Worm (Caenorhabditis elegans) whole organism, L4 larva: Measurements from ENCODE around the gene F49H12.4.

Experiments
- F10B5.3 ChIP-seq: sonication (generic microtip); optimal IDR thresholded peaks from 2 replicates; lab custom pipeline; 2016; ENCODE audit warnings: mild to moderate bottlenecking, missing genetic modification characterization, missing compliant biosample characterization
- F26F4.8 ChIP-seq: fragments of 200-800 bp; sonication (Bioruptor generic); conservative IDR thresholded peaks from 2 replicates; pipeline ENCODE4 v1.3.6; 2022; ENCODE audit warnings: missing genetic modification characterization, missing compliant biosample characterization
- F37D6.2 ChIP-seq: sonication (generic microtip); optimal IDR thresholded peaks from 2 replicates; lab custom pipeline; 2016; ENCODE audit warnings: mild to moderate bottlenecking, missing genetic modification characterization, missing compliant biosample characterization
- F49E8.2 ChIP-seq: sonication (generic microtip); optimal IDR thresholded peaks from 2 replicates; lab custom pipeline; 2016; ENCODE audit warnings: missing compliant biosample characterization, mild to moderate bottlenecking, missing genetic modification characterization, borderline replicate concordance
- T26A8.4 ChIP-seq: fragments of 200-800 bp; sonication (Bioruptor generic); IDR thresholded peaks from 2 replicates; pipeline ENCODE4 v1.3.6; 2022; ENCODE audit warnings: missing genetic modification characterization, missing compliant biosample characterization
- Y5F2A.4 ChIP-seq: fragments of 200-800 bp; sonication (Bioruptor generic); optimal IDR thresholded peaks from 2 replicates; lab custom pipeline; 2018; ENCODE audit warnings: mild to moderate bottlenecking, missing genetic modification characterization, missing compliant biosample characterization
- ZK546.5 ChIP-seq, 2 experiments: sonication (generic microtip); optimal IDR thresholded peaks; 2 replicates each; lab custom pipeline; 2017; ENCODE audit warnings: missing biosample characterization in 2 of 2, missing genetic modification characterization in 2 of 2
- aly-2 ChIP-seq: sonication (generic microtip); optimal IDR thresholded peaks from 2 replicates; lab custom pipeline; 2018; ENCODE audit warnings: missing biosample characterization, missing genetic modification characterization
- ceh-44 ChIP-seq: fragments of 200-800 bp; sonication (Bioruptor generic); IDR thresholded peaks from 2 replicates; pipeline ENCODE4 v1.3.6; 2022; ENCODE audit warnings: missing genetic modification reagents, missing genetic modification characterization, missing compliant biosample characterization
- ceh-62 ChIP-seq: sonication (generic microtip); optimal IDR thresholded peaks from 2 replicates; lab custom pipeline; 2017; ENCODE audit warnings: missing biosample characterization, missing genetic modification characterization
- cey-2 ChIP-seq: sonication (generic microtip); optimal IDR thresholded peaks from 3 replicates; lab custom pipeline; 2017; ENCODE audit warnings: missing genetic modification characterization, mild to moderate bottlenecking, missing compliant biosample characterization, antibody characterized with exemption, borderline replicate concordance; ENCODE audit not compliant: insufficient read depth
- ctbp-1 ChIP-seq: fragments of 200-800 bp; sonication (Bioruptor generic); IDR thresholded peaks from 2 replicates; pipeline ENCODE4 v1.3.6; 2022; ENCODE audit warnings: missing genetic modification reagents, missing genetic modification characterization, missing compliant biosample characterization
- daf-19 ChIP-seq: fragments of 200-800 bp; sonication (Bioruptor generic); conservative IDR thresholded peaks from 2 replicates; pipeline ENCODE4 v1.3.6; 2022; ENCODE audit warnings: missing genetic modification characterization, missing compliant biosample characterization
- dmd-8 ChIP-seq: fragments of 200-800 bp; sonication (Bioruptor generic); IDR thresholded peaks from 2 replicates; pipeline ENCODE4 v1.3.6; 2022; ENCODE audit warnings: missing genetic modification characterization, missing compliant biosample characterization
- dpl-1 ChIP-seq: fragments of 150-350 bp; optimal IDR thresholded peaks from 2 replicates; lab custom pipeline; 2014; ENCODE audit warnings: missing biosample characterization, missing genetic modification reagents, missing genetic modification characterization
- duxl-1 ChIP-seq: sonication (generic microtip); optimal IDR thresholded peaks from 2 replicates; lab custom pipeline; 2016; ENCODE audit warnings: mild to moderate bottlenecking, missing genetic modification characterization, moderate library complexity, missing compliant biosample characterization; ENCODE audit not compliant: poor library complexity
- dve-1 ChIP-seq: sonication (generic microtip); optimal IDR thresholded peaks from 2 replicates; lab custom pipeline; 2017; ENCODE audit warnings: antibody characterized with exemption, mild to moderate bottlenecking, missing genetic modification characterization, missing compliant biosample characterization; ENCODE audit not compliant: insufficient read depth
- egl-43 ChIP-seq: fragments of 200-800 bp; sonication (Bioruptor generic); IDR thresholded peaks from 2 replicates; pipeline ENCODE4 v1.3.6; 2022; ENCODE audit warnings: missing genetic modification reagents, missing genetic modification characterization, missing compliant biosample characterization
- hlh-11 ChIP-seq: fragments of 200-800 bp; sonication (Bioruptor generic); optimal IDR thresholded peaks from 2 replicates; lab custom pipeline; 2018; ENCODE audit warnings: mild to moderate bottlenecking, missing genetic modification characterization, missing compliant biosample characterization
- hlh-30 ChIP-seq: sonication (generic microtip); optimal IDR thresholded peaks from 2 replicates; lab custom pipeline; 2017; ENCODE audit warnings: antibody characterized with exemption, mild to moderate bottlenecking, missing genetic modification characterization, missing compliant biosample characterization; ENCODE audit not compliant: insufficient read depth
- lin-15B ChIP-seq: fragments of 150-350 bp; sonication (generic microtip); optimal IDR thresholded peaks from 3 replicates; lab custom pipeline; 2014; ENCODE audit warnings: missing biosample characterization, missing genetic modification characterization
- lin-29 ChIP-seq: fragments of 200-800 bp; sonication (Bioruptor generic); IDR thresholded peaks from 2 replicates; pipeline ENCODE4 v1.3.6; 2022; ENCODE audit warnings: missing genetic modification reagents, missing genetic modification characterization, missing compliant biosample characterization
- lin-38 ChIP-seq: fragments of 200-800 bp; sonication (Bioruptor generic); IDR thresholded peaks from 2 replicates; pipeline ENCODE4 v1.3.6; 2022; ENCODE audit warnings: missing genetic modification reagents, missing genetic modification characterization, missing compliant biosample characterization
- lsy-2 ChIP-seq, 2 experiments: fragments of 150-350 bp in 1 of 2; sonication (generic microtip) in 1 of 2; optimal IDR thresholded peaks; 2 replicates each; lab custom pipeline; 2014 to 2017; ENCODE audit warnings: missing biosample characterization in 2 of 2, missing genetic modification characterization in 2 of 2
- madf-5 ChIP-seq, 2 experiments: fragments of 200-800 bp; sonication (Bioruptor generic); IDR thresholded peaks; 2 replicates each; pipeline ENCODE4 v1.3.6; 2022; ENCODE audit warnings: missing compliant biosample characterization in 2 of 2, missing genetic modification characterization in 2 of 2
- mdl-1 ChIP-seq, 2 experiments: fragments of 150-350 bp in 1 of 2; sonication (generic microtip) in 1 of 2; optimal IDR thresholded peaks; 2 replicates each; lab custom pipeline; 2014 to 2017; ENCODE audit warnings: missing biosample characterization in 2 of 2, missing genetic modification characterization in 2 of 2
- mdt-29 ChIP-seq: fragments of 200-800 bp; sonication (Bioruptor generic); IDR thresholded peaks from 2 replicates; pipeline ENCODE4 v1.3.6; 2022; ENCODE audit warnings: missing genetic modification reagents, missing genetic modification characterization, missing compliant biosample characterization
- mep-1 ChIP-seq: fragments of 150-350 bp; sonication (generic microtip); optimal IDR thresholded peaks from 3 replicates; lab custom pipeline; 2014; ENCODE audit warnings: missing biosample characterization, missing genetic modification characterization
- mes-2 ChIP-seq: sonication (generic microtip); optimal IDR thresholded peaks from 2 replicates; lab custom pipeline; 2016; ENCODE audit warnings: missing genotype, mild to moderate bottlenecking, missing genetic modification characterization, missing compliant biosample characterization; ENCODE audit not compliant: poor library complexity, severe bottlenecking
- mxl-3 ChIP-seq: fragments of 200-800 bp; sonication (Bioruptor generic); optimal IDR thresholded peaks from 2 replicates; lab custom pipeline; 2018; ENCODE audit warnings: mild to moderate bottlenecking, missing genetic modification characterization, missing compliant biosample characterization
- nhr-10 ChIP-seq: fragments of 150-350 bp; optimal IDR thresholded peaks from 2 replicates; lab custom pipeline; 2014; ENCODE audit warnings: missing biosample characterization, missing genetic modification characterization
- nhr-11 ChIP-seq: fragments of 150-350 bp; optimal IDR thresholded peaks from 2 replicates; lab custom pipeline; 2014; ENCODE audit warnings: missing biosample characterization, missing genetic modification characterization
- nhr-25 ChIP-seq: sonication (generic microtip); optimal IDR thresholded peaks from 2 replicates; lab custom pipeline; 2017; ENCODE audit warnings: missing genetic modification characterization, mild to moderate bottlenecking, missing compliant biosample characterization, antibody characterized with exemption, moderate library complexity, borderline replicate concordance; ENCODE audit not compliant: insufficient read depth
- nhr-28 ChIP-seq: fragments of 150-350 bp; optimal IDR thresholded peaks from 2 replicates; lab custom pipeline; 2014; ENCODE audit warnings: missing biosample characterization, missing genetic modification characterization
- nhr-42 ChIP-seq: fragments of 200-800 bp; sonication (Bioruptor generic); IDR thresholded peaks from 2 replicates; pipeline ENCODE4 v1.3.6; 2022; ENCODE audit warnings: missing genetic modification characterization, missing compliant biosample characterization
- nhr-48 ChIP-seq: sonication (generic microtip); optimal IDR thresholded peaks from 2 replicates; lab custom pipeline; 2016; ENCODE audit warnings: mild to moderate bottlenecking, missing genetic modification characterization, missing compliant biosample characterization
- nhr-6 ChIP-seq: fragments of 150-350 bp; optimal IDR thresholded peaks from 2 replicates; lab custom pipeline; 2014; ENCODE audit warnings: missing biosample characterization, missing genetic modification characterization
- nhr-76 ChIP-seq: fragments of 150-350 bp; optimal IDR thresholded peaks from 2 replicates; lab custom pipeline; 2014; ENCODE audit warnings: missing biosample characterization, missing genetic modification characterization
- sdz-12 ChIP-seq: fragments of 200-800 bp; sonication (Bioruptor generic); optimal IDR thresholded peaks from 2 replicates; lab custom pipeline; 2018; ENCODE audit warnings: mild to moderate bottlenecking, missing genetic modification characterization, missing compliant biosample characterization
- set-16 ChIP-seq: fragments of 200-800 bp; sonication (Bioruptor generic); IDR thresholded peaks from 2 replicates; pipeline ENCODE4 v1.3.6; 2022; ENCODE audit warnings: missing genetic modification reagents, missing genetic modification characterization, missing compliant biosample characterization
- tag-97 ChIP-seq: fragments of 200-800 bp; sonication (Bioruptor generic); IDR thresholded peaks from 2 replicates; pipeline ENCODE4 v1.3.6; 2022; ENCODE audit warnings: missing genetic modification characterization, missing compliant biosample characterization
- unc-130 ChIP-seq: sonication (generic microtip); optimal IDR thresholded peaks from 2 replicates; lab custom pipeline; 2016; ENCODE audit warnings: missing genetic modification reagents, missing genetic modification characterization, missing compliant biosample characterization
- unc-62 ChIP-seq, 3 experiments: fragments of 150-350 bp in 1 of 3; sonication (generic microtip); optimal IDR thresholded peaks in 2 of 3; peaks in 1 of 3; 1 replicate in 1 of 3; 2 replicates in 2 of 3; lab custom pipeline; 2014 to 2017; ENCODE audit warnings: missing biosample characterization in 3 of 3, missing genetic modification characterization in 3 of 3, missing genetic modification reagents in 3 of 3, missing genotype in 1 of 3
- vab-7 ChIP-seq: fragments of 200-800 bp; sonication (Bioruptor generic); IDR thresholded peaks from 2 replicates; pipeline ENCODE4 v1.3.6; 2022; ENCODE audit warnings: missing genetic modification reagents, missing genetic modification characterization, missing compliant biosample characterization
- ztf-7 ChIP-seq: fragments of 150-350 bp; optimal IDR thresholded peaks from 2 replicates; lab custom pipeline; 2014; ENCODE audit warnings: missing biosample characterization, missing genetic modification characterization

The F49H12.4 gene

ce11 chrX:2071392-2072001, 8.1 kb upstream of the F49H12.4 start (continued):
- TF ChIP-seq T26A8.4 (GFP tag; lab: Robert Waterston, UW) (no peak), F37D6.2 (tag; lab: Kevin White, UChicago) (peak; percentile 44), cey-2 (no peak), vab-7 (0 out of 2 replicates have a peak, but pooled peaks have one; percentile 9), nhr-6 (tag; lab: Kevin White, UChicago) (peak; percentile 17), nhr-25 (tag; lab: Kevin White, UChicago) (peak; percentile 58), lin-29 (GFP tag; lab: Robert Waterston, UW) (no peak), F26F4.8 (GFP tag; lab: Robert Waterston, UW) (no peak), mes-2 (tag; lab: Kevin White, UChicago) (peak; percentile 64), nhr-11 (tag; lab: Kevin White, UChicago) (peak; percentile 62), dmd-8 (GFP tag; lab: Robert Waterston, UW) (no peak), nhr-42 (GFP tag; lab: Robert Waterston, UW) (peak; percentile 63; the same call in 1 of the 2 replicates), nhr-28 (tag; lab: Kevin White, UChicago) (peak; percentile 42), mep-1 (tag; lab: Kevin White, UChicago) (peak; percentile 85), nhr-10 (no peak), duxl-1 (tag; lab: Kevin White, UChicago) (peak; percentile 52), dpl-1 (GFP tag; lab: Kevin White, UChicago) (peak; percentile 40), set-16 (GFP tag; lab: Robert Waterston, UW) (peak; percentile 59), F49E8.2 (tag; lab: Kevin White, UChicago) (no peak), hlh-11 (tag; lab: Kevin White, UChicago) (peak; percentile 91), nhr-48 (peak; percentile 34)

- no peak for TF ChIP-seq F10B5.3 (tag; lab: Kevin White, UChicago)
- TF ChIP-seq hlh-30 (tag; lab: Kevin White, UChicago) = peak; percentile 10
- no peak for TF ChIP-seq madf-5 (GFP tag; IDR thresholded peaks at IDR 0.05; lab: Robert Waterston, UW)
- no peak for TF ChIP-seq aly-2 (tag; lab: Kevin White, UChicago)
- no peak for TF ChIP-seq unc-130
- no peak for TF ChIP-seq hlh-11 (tag; lab: Kevin White, UChicago)
- TF ChIP-seq dpl-1 (GFP tag; lab: Kevin White, UChicago) = no peak
- no peak for TF ChIP-seq cey-2
- peak; percentile 37 for TF ChIP-seq mxl-3
- TF ChIP-seq Y5F2A.4 (GFP tag; lab: Kevin White, UChicago) = no peak
- no peak for TF ChIP-seq mdt-29 (GFP tag; lab: Robert Waterston, UW)
- TF ChIP-seq ZK546.5 (tag; optimal IDR thresholded peaks at IDR 0.05; lab: Kevin White, UChicago) = no peak
- TF ChIP-seq sdz-12 (GFP tag; lab: Kevin White, UChicago) = no peak
- TF ChIP-seq egl-43 (GFP tag; lab: Robert Waterston, UW) = no peak
- TF ChIP-seq lsy-2 (tag; optimal IDR thresholded peaks at IDR 0.05; lab: Kevin White, UChicago) = no peak
- TF ChIP-seq daf-19 (GFP tag; lab: Robert Waterston, UW) = no peak
- peak in 1 of 2 experiments; percentile 90 for TF ChIP-seq unc-62 (GFP tag; optimal IDR thresholded peaks at IDR 0.05 in 1 of 2; lab: Kevin White, UChicago)
- no peak for TF ChIP-seq unc-62 (tag; optimal IDR thresholded peaks at IDR 0.05; lab: Kevin White, UChicago)
- no peak for TF ChIP-seq nhr-10
- TF ChIP-seq T26A8.4 (GFP tag; lab: Robert Waterston, UW) = no peak
- TF ChIP-seq nhr-25 (tag; lab: Kevin White, UChicago) = peak; percentile 27
- no peak for TF ChIP-seq ceh-44 (GFP tag; lab: Robert Waterston, UW)
- peak; percentile 21 for TF ChIP-seq nhr-28 (tag; lab: Kevin White, UChicago)
- TF ChIP-seq lin-15B (tag; lab: Kevin White, UChicago) = no peak
- TF ChIP-seq ztf-7 (tag; lab: Kevin White, UChicago) = no peak
- TF ChIP-seq mdl-1 (tag; optimal IDR thresholded peaks at IDR 0.05; lab: Kevin White, UChicago) = no peak
- no peak for TF ChIP-seq mes-2 (tag; lab: Kevin White, UChicago)
- TF ChIP-seq ctbp-1 = no peak
- no peak for TF ChIP-seq dve-1
- TF ChIP-seq tag-97 = no peak
- no peak for TF ChIP-seq set-16 (GFP tag; lab: Robert Waterston, UW)
- TF ChIP-seq lin-38 (GFP tag; lab: Robert Waterston, UW) = no peak
- TF ChIP-seq nhr-76 = no peak
- no peak for TF ChIP-seq ceh-62 (tag; lab: Kevin White, UChicago)
- TF ChIP-seq, all 104 proteins: peak for 5
Observed at ce11 chrX:2074055-2074454, 5.6 kb upstream of the F49H12.4 start, which contains the start of gene txdc-12.2. txdc-12.2 (plus strand) TSS chrX:2074450.
